Worm (Caenorhabditis elegans) whole organism, L2 larva: ENCODE data around the gene srbc-6.

Source experiments
- R02D3.7 ChIP-seq: fragments of 150-350 bp; optimal IDR thresholded peaks from 2 replicates; lab custom pipeline; 2014; ENCODE audit warnings: missing biosample characterization, missing genetic modification characterization
- Y55F3AM.14 ChIP-seq: fragments of 200-800 bp; sonication (Bioruptor generic); optimal IDR thresholded peaks from 2 replicates; lab custom pipeline; 2018; ENCODE audit warnings: mild to moderate bottlenecking, missing genetic modification characterization, missing compliant biosample characterization
- ZK546.5 ChIP-seq: sonication (generic microtip); optimal IDR thresholded peaks from 2 replicates; lab custom pipeline; 2017; ENCODE audit warnings: missing biosample characterization, missing genetic modification characterization
- aly-2 ChIP-seq: fragments of 150-350 bp; optimal IDR thresholded peaks from 2 replicates; lab custom pipeline; 2014; ENCODE audit warnings: missing biosample characterization, missing genetic modification characterization
- lin-13 ChIP-seq: fragments of 150-350 bp; optimal IDR thresholded peaks from 2 replicates; lab custom pipeline; 2014; ENCODE audit warnings: missing biosample characterization, missing genetic modification reagents, missing genetic modification characterization
- lin-39 ChIP-seq: fragments of 150-350 bp; optimal IDR thresholded peaks from 2 replicates; lab custom pipeline; 2014; ENCODE audit warnings: missing biosample characterization, missing genetic modification reagents, missing genetic modification characterization
- mab-5 ChIP-seq: fragments of 150-350 bp; optimal IDR thresholded peaks from 2 replicates; lab custom pipeline; 2014; ENCODE audit warnings: missing biosample characterization, missing genetic modification characterization
- nhr-23 ChIP-seq: fragments of 150-350 bp; optimal IDR thresholded peaks from 2 replicates; lab custom pipeline; 2014; ENCODE audit warnings: missing biosample characterization, missing genetic modification reagents, missing genetic modification characterization
- nhr-237 ChIP-seq: fragments of 150-350 bp; optimal IDR thresholded peaks from 2 replicates; lab custom pipeline; 2014; ENCODE audit warnings: missing biosample characterization, missing genetic modification characterization
- nhr-25 ChIP-seq: fragments of 150-350 bp; sonication (generic microtip); optimal IDR thresholded peaks from 3 replicates; lab custom pipeline; 2014; ENCODE audit warnings: missing biosample characterization, missing genetic modification characterization
- skn-1 ChIP-seq: sonication (generic microtip); optimal IDR thresholded peaks from 2 replicates; lab custom pipeline; 2017; ENCODE audit warnings: missing biosample characterization, missing genetic modification characterization
- sma-3 ChIP-seq: sonication (generic microtip); optimal IDR thresholded peaks from 2 replicates; lab custom pipeline; 2016; ENCODE audit warnings: missing genetic modification reagents, missing genetic modification characterization, missing compliant biosample characterization
- sma-9 ChIP-seq, 2 experiments: fragments of 150-350 bp in 1 of 2; sonication (generic microtip) in 1 of 2; optimal IDR thresholded peaks; 2 replicates each; lab custom pipeline; 2014 to 2016; ENCODE audit warnings: missing genetic modification characterization in 2 of 2, mild to moderate bottlenecking in 1 of 2, missing biosample characterization in 1 of 2, missing compliant biosample characterization in 1 of 2, missing genetic modification reagents in 1 of 2, moderate library complexity in 1 of 2
- ztf-11 ChIP-seq: sonication (generic microtip); optimal IDR thresholded peaks from 2 replicates; lab custom pipeline; 2017; ENCODE audit warnings: missing biosample characterization, missing genetic modification characterization

- TF ChIP-seq skn-1 (no peak), nhr-23 (no peak), lin-39 (tag; lab: Kevin White, UChicago) (no peak), sma-3 (no peak), nhr-25 (no peak), ZK546.5 (no peak), mab-5 (tag; lab: Kevin White, UChicago) (no peak), lin-13 (no peak), sma-9 (GFP tag; optimal IDR thresholded peaks at IDR 0.05; lab: Kevin White, UChicago) (no peak), sma-9 (tag; optimal IDR thresholded peaks at IDR 0.05; lab: Kevin White, UChicago) (no peak), R02D3.7 (tag; lab: Kevin White, UChicago) (no peak), aly-2 (tag; lab: Kevin White, UChicago) (no peak), ztf-11 (tag; lab: Kevin White, UChicago) (no peak), Y55F3AM.14 (no peak), nhr-237 (tag; lab: Kevin White, UChicago) (no peak)
These were observed at the start of gene srbc-6 for ce11 chrV:3169838-3170237.
